Fruit fly (Drosophila melanogaster) whole organism, embryonic: ENCODE data around the gene wrm2.

Experiments
- Atf-2 ChIP-seq: fragments of 200-800 bp; sonication (Bioruptor generic); optimal IDR thresholded peaks from 2 replicates; lab custom pipeline; 2016; ENCODE audit warnings: missing biosample characterization, missing genetic modification characterization
- CG10565 ChIP-seq: fragments of 200-800 bp; sonication (Bioruptor generic); optimal IDR thresholded peaks from 3 replicates; lab custom pipeline; 2016; ENCODE audit warnings: missing biosample characterization, mild to moderate bottlenecking, missing genetic modification characterization
- CG10959 ChIP-seq: fragments of 200-800 bp; sonication (Bioruptor generic); IDR thresholded peaks from 2 replicates; pipeline ENCODE4 v1.3.6; 2022; ENCODE audit warnings: missing biosample characterization, missing genetic modification characterization
- CG11085 ChIP-seq: fragments of 200-800 bp; sonication (Bioruptor generic); IDR thresholded peaks from 2 replicates; pipeline ENCODE4 v1.3.6; 2022; ENCODE audit warnings: missing biosample characterization, missing genetic modification characterization
- CG12071 ChIP-seq: fragments of 200-800 bp; sonication (Bioruptor generic); optimal IDR thresholded peaks from 3 replicates; lab custom pipeline; 2018; ENCODE audit warnings: missing biosample characterization, mild to moderate bottlenecking, missing genetic modification characterization
- CG12104 ChIP-seq: fragments of 200-800 bp; sonication (Bioruptor generic); optimal IDR thresholded peaks from 3 replicates; lab custom pipeline; 2016; ENCODE audit warnings: missing biosample characterization, missing genetic modification characterization
- CG13624 ChIP-seq: fragments of 200-800 bp; sonication (Bioruptor generic); optimal IDR thresholded peaks from 2 replicates; lab custom pipeline; 2016; ENCODE audit warnings: missing biosample characterization, missing genetic modification characterization
- CG15011 ChIP-seq: fragments of 200-800 bp; sonication (Bioruptor generic); optimal IDR thresholded peaks from 3 replicates; lab custom pipeline; 2018; ENCODE audit warnings: missing biosample characterization, mild to moderate bottlenecking, missing genetic modification characterization
- CG1602 ChIP-seq: fragments of 200-800 bp; sonication (Bioruptor generic); optimal IDR thresholded peaks from 3 replicates; lab custom pipeline; 2016; ENCODE audit warnings: missing biosample characterization, missing genetic modification characterization
- CG17359 ChIP-seq: fragments of 200-800 bp; sonication (Bioruptor generic); optimal IDR thresholded peaks from 3 replicates; lab custom pipeline; 2018; ENCODE audit warnings: missing biosample characterization, mild to moderate bottlenecking, missing genetic modification characterization, moderate library complexity
- CG17361 ChIP-seq: fragments of 200-800 bp; sonication (Bioruptor generic); IDR thresholded peaks from 3 replicates; pipeline ENCODE4 v1.3.6; 2022; ENCODE audit warnings: missing biosample characterization, missing genetic modification characterization
- CG2199 ChIP-seq: fragments of 200-800 bp; sonication (Bioruptor generic); IDR thresholded peaks from 3 replicates; pipeline ENCODE4 v1.3.6; 2022; ENCODE audit warnings: missing biosample characterization, missing genetic modification characterization
- CG32532 ChIP-seq: fragments of 200-800 bp; sonication (Bioruptor generic); IDR thresholded peaks from 2 replicates; pipeline ENCODE4 v1.3.6; 2022; ENCODE audit warnings: missing biosample characterization, missing genetic modification characterization
- CG32772 ChIP-seq: fragments of 200-800 bp; sonication (Bioruptor generic); IDR thresholded peaks from 2 replicates; pipeline ENCODE4 v1.3.6; 2022; ENCODE audit warnings: missing biosample characterization, missing genetic modification characterization
- CG4328 ChIP-seq: fragments of 200-800 bp; sonication (Bioruptor generic); optimal IDR thresholded peaks from 3 replicates; lab custom pipeline; 2017; ENCODE audit warnings: missing biosample characterization, missing genetic modification reagents, missing genetic modification characterization
- CG4404 ChIP-seq: fragments of 200-800 bp; sonication (Bioruptor generic); IDR thresholded peaks from 2 replicates; pipeline ENCODE4 v1.3.6; 2022; ENCODE audit warnings: missing biosample characterization, missing genetic modification characterization
- CG7372 ChIP-seq: fragments of 200-800 bp; sonication (Bioruptor generic); IDR thresholded peaks from 2 replicates; pipeline ENCODE4 v1.3.6; 2022; ENCODE audit warnings: missing biosample characterization, missing genetic modification characterization
- CG8290 ChIP-seq, 3 experiments: fragments of 200-800 bp; sonication (Bioruptor generic); optimal IDR thresholded peaks; 2 replicates each; lab custom pipeline; 2016 to 2019; ENCODE audit warnings: missing biosample characterization in 3 of 3, missing genetic modification characterization in 3 of 3, mild to moderate bottlenecking in 2 of 3, moderate library complexity in 1 of 3
- CG8388 ChIP-seq: fragments of 200-800 bp; sonication (Bioruptor generic); optimal IDR thresholded peaks from 2 replicates; lab custom pipeline; 2019; ENCODE audit warnings: missing biosample characterization, mild to moderate bottlenecking, missing genetic modification characterization, moderate library complexity
- CG9437 ChIP-seq: fragments of 200-800 bp; sonication (Bioruptor generic); optimal IDR thresholded peaks from 2 replicates; lab custom pipeline; 2018; ENCODE audit warnings: missing biosample characterization, mild to moderate bottlenecking, missing genetic modification characterization
- CG9876 ChIP-seq: fragments of 200-800 bp; sonication (Bioruptor generic); optimal IDR thresholded peaks from 2 replicates; lab custom pipeline; 2016; ENCODE audit warnings: missing biosample characterization, missing genetic modification characterization
- E2f1 ChIP-seq: fragments of 200-800 bp; sonication (Bioruptor generic); IDR thresholded peaks from 2 replicates; pipeline ENCODE4 v1.3.6; 2022; ENCODE audit warnings: missing biosample characterization, missing genetic modification characterization
- E2f2 ChIP-seq: fragments of 200-800 bp; sonication (Bioruptor generic); IDR thresholded peaks from 2 replicates; pipeline ENCODE4 v1.3.6; 2022; ENCODE audit warnings: missing biosample characterization, missing genetic modification characterization
- NFAT ChIP-seq: fragments of 200-800 bp; sonication (Bioruptor generic); IDR thresholded peaks from 2 replicates; pipeline ENCODE4 v1.3.6; 2022; ENCODE audit warnings: missing biosample characterization, missing genetic modification characterization
- Rfx ChIP-seq: fragments of 200-800 bp; sonication (Bioruptor generic); IDR thresholded peaks from 2 replicates; pipeline ENCODE4 v1.3.6; 2022; ENCODE audit warnings: missing biosample characterization, missing genetic modification characterization
- Sox102F ChIP-seq: fragments of 200-800 bp; sonication (Bioruptor generic); optimal IDR thresholded peaks from 2 replicates; lab custom pipeline; 2018; ENCODE audit warnings: missing biosample characterization, mild to moderate bottlenecking, missing genetic modification characterization, moderate library complexity
- Taf1 ChIP-seq: fragments of 200-800 bp; sonication (Bioruptor generic); IDR thresholded peaks from 2 replicates; pipeline ENCODE4 v1.3.6; 2022; ENCODE audit warnings: missing biosample characterization, missing genetic modification characterization
- abd-A ChIP-seq: fragments of 200-800 bp; sonication (Bioruptor generic); optimal IDR thresholded peaks from 3 replicates; lab custom pipeline; 2019; ENCODE audit warnings: missing biosample characterization, mild to moderate bottlenecking, missing genetic modification characterization, moderate library complexity
- bcd ChIP-seq: fragments of 200-800 bp; sonication (Bioruptor generic); optimal IDR thresholded peaks from 2 replicates; lab custom pipeline; 2017; ENCODE audit warnings: missing biosample characterization, mild to moderate bottlenecking, missing genetic modification characterization
- bsh ChIP-seq, 2 experiments: fragments of 200-800 bp; sonication (Bioruptor generic); optimal IDR thresholded peaks; 2 replicates each; lab custom pipeline; 2017 to 2018; ENCODE audit warnings: mild to moderate bottlenecking in 2 of 2, missing biosample characterization in 2 of 2, missing genetic modification characterization in 2 of 2, moderate library complexity in 1 of 2
- fd102C ChIP-seq: fragments of 200-800 bp; sonication (Bioruptor generic); optimal IDR thresholded peaks from 2 replicates; lab custom pipeline; 2018; ENCODE audit warnings: missing biosample characterization, mild to moderate bottlenecking, missing genetic modification characterization, moderate library complexity
- fd96Cb ChIP-seq: fragments of 200-800 bp; sonication (Bioruptor generic); optimal IDR thresholded peaks from 2 replicates; lab custom pipeline; 2018; ENCODE audit warnings: missing biosample characterization, mild to moderate bottlenecking, missing genetic modification characterization, moderate library complexity
- fu2 ChIP-seq: fragments of 200-800 bp; sonication (Bioruptor generic); optimal IDR thresholded peaks from 2 replicates; lab custom pipeline; 2016; ENCODE audit warnings: missing biosample characterization, missing genetic modification characterization
- gce ChIP-seq: fragments of 200-800 bp; sonication (Bioruptor generic); IDR thresholded peaks from 3 replicates; pipeline ENCODE4 v1.3.6; 2022; ENCODE audit warnings: missing biosample characterization, missing genetic modification characterization
- gcm ChIP-seq: fragments of 200-800 bp; sonication (Bioruptor generic); optimal IDR thresholded peaks from 2 replicates; lab custom pipeline; 2019; ENCODE audit warnings: missing biosample characterization, mild to moderate bottlenecking, missing genetic modification characterization, moderate library complexity
- gt ChIP-seq: fragments of 200-800 bp; sonication (Bioruptor generic); IDR thresholded peaks from 2 replicates; pipeline ENCODE4 v1.3.6; 2022; ENCODE audit warnings: missing biosample characterization, missing genetic modification characterization
- nau ChIP-seq: fragments of 200-800 bp; sonication (Bioruptor generic); optimal IDR thresholded peaks from 3 replicates; lab custom pipeline; 2017; ENCODE audit warnings: missing biosample characterization, mild to moderate bottlenecking, missing genetic modification characterization, missing genetic modification reagents
- nerfin-1 ChIP-seq: fragments of 200-800 bp; sonication (Bioruptor generic); optimal IDR thresholded peaks from 3 replicates; lab custom pipeline; 2019; ENCODE audit warnings: missing biosample characterization, mild to moderate bottlenecking, missing genetic modification characterization, moderate library complexity
- psq ChIP-seq: fragments of 200-800 bp; sonication (Bioruptor generic); optimal IDR thresholded peaks from 2 replicates; lab custom pipeline; 2017; ENCODE audit warnings: missing biosample characterization, missing genetic modification characterization
- repo ChIP-seq: fragments of 200-800 bp; sonication (Bioruptor generic); optimal IDR thresholded peaks from 2 replicates; lab custom pipeline; 2016; ENCODE audit warnings: missing biosample characterization, missing genetic modification characterization
- slou ChIP-seq: fragments of 200-800 bp; sonication (Bioruptor generic); optimal IDR thresholded peaks from 3 replicates; lab custom pipeline; 2016; ENCODE audit warnings: missing biosample characterization, missing genetic modification characterization
- sqz ChIP-seq: fragments of 200-800 bp; sonication (Bioruptor generic); optimal IDR thresholded peaks from 3 replicates; lab custom pipeline; 2018; ENCODE audit warnings: missing biosample characterization, mild to moderate bottlenecking, missing genetic modification characterization
- sug ChIP-seq: fragments of 200-800 bp; optimal IDR thresholded peaks from 2 replicates; lab custom pipeline; 2019; ENCODE audit warnings: missing biosample characterization, mild to moderate bottlenecking, missing genetic modification characterization, moderate library complexity
- tin ChIP-seq: fragments of 200-800 bp; sonication (Bioruptor generic); optimal IDR thresholded peaks from 3 replicates; lab custom pipeline; 2016; ENCODE audit warnings: missing biosample characterization, missing genetic modification characterization
- ttk ChIP-seq: fragments of 200-800 bp; sonication (Bioruptor generic); IDR thresholded peaks from 2 replicates; pipeline ENCODE4 v2.1.2; 2022; ENCODE audit warnings: missing biosample characterization, missing genetic modification characterization
- wor ChIP-seq: fragments of 200-800 bp; sonication (Bioruptor generic); IDR thresholded peaks from 2 replicates; pipeline ENCODE4 v1.3.6; 2022; ENCODE audit warnings: missing biosample characterization, missing genetic modification characterization
- zen ChIP-seq: fragments of 200-800 bp; sonication (Bioruptor generic); optimal IDR thresholded peaks from 3 replicates; lab custom pipeline; 2018; ENCODE audit warnings: missing biosample characterization, mild to moderate bottlenecking, missing genetic modification characterization, moderate library complexity
- zen2 ChIP-seq: fragments of 200-800 bp; sonication (Bioruptor generic); IDR thresholded peaks from 3 replicates; pipeline ENCODE4 v1.3.6; 2022; ENCODE audit warnings: missing biosample characterization, missing genetic modification characterization; ENCODE audit not compliant: partially characterized antibody
- zfh1 ChIP-seq: fragments of 200-800 bp; sonication (Bioruptor generic); IDR thresholded peaks from 3 replicates; pipeline ENCODE4 v1.3.6; 2022; ENCODE audit warnings: missing biosample characterization, missing genetic modification characterization

wrm2 gene

dm6 chr3L:7356386-7357117 lies 21.5 kb upstream of the wrm2 start, which contains the start of gene CTCF (continued):
- TF ChIP-seq CG7372 (GFP tag; lab: Robert Waterston, UW) (no peak), NFAT (GFP tag; lab: Robert Waterston, UW) (peak; percentile 66), Sox102F (GFP tag; lab: Kevin White, UChicago) (peak; percentile 57), Taf1 (no peak), bcd (GFP tag; lab: Kevin White, UChicago) (no peak), CG4328 (GFP tag; lab: Kevin White, UChicago) (no peak), CG10565 (GFP tag; lab: Kevin White, UChicago) (no peak), CG32772 (GFP tag; lab: Robert Waterston, UW) (peak; percentile 64), gce (GFP tag; lab: Robert Waterston, UW) (peak; percentile 62; the same call in 1 of the 3 replicates), repo (GFP tag; lab: Kevin White, UChicago) (peak; percentile 21), CG1602 (GFP tag; lab: Kevin White, UChicago) (peak; percentile 3), abd-A (no peak), E2f2 (GFP tag; lab: Robert Waterston, UW) (no peak; the same call in none of the 2 replicates), CG17361 (peak; percentile 74), CG17359 (tag; lab: Kevin White, UChicago) (peak; percentile 34), sqz (GFP tag; lab: Kevin White, UChicago) (no peak), slou (GFP tag; lab: Kevin White, UChicago) (no peak), E2f1 (GFP tag; lab: Robert Waterston, UW) (0 out of 2 replicates have a peak, but pooled peaks have one; percentile 7), gt (peak; percentile 22; the same call in 1 of the 2 replicates), fd96Cb (peak; percentile 25), psq (GFP tag; lab: Kevin White, UChicago) (no peak), nau (GFP tag; lab: Kevin White, UChicago) (no peak), bsh (GFP tag; optimal IDR thresholded peaks at IDR 0.05; lab: Kevin White, UChicago) (peak in 1 of 2 experiments; percentile 34), CG13624 (GFP tag; lab: Kevin White, UChicago) (peak; percentile 45), zen (tag; lab: Kevin White, UChicago) (peak; percentile 18), ttk (no peak), CG9876 (GFP tag; lab: Kevin White, UChicago) (peak; percentile 36), CG9437 (GFP tag; lab: Kevin White, UChicago) (peak; percentile 49), fd102C (GFP tag; lab: Kevin White, UChicago) (no peak), CG8388 (no peak), zfh1 (0 out of 3 replicates have a peak, but pooled peaks have one; percentile 32), CG32532 (GFP tag; lab: Robert Waterston, UW) (peak; percentile 54; the same call in 1 of the 2 replicates), CG15011 (no peak), Atf-2 (no peak), fu2 (no peak), CG4404 (GFP tag; lab: Robert Waterston, UW) (no peak), tin (peak; percentile 15), Rfx (GFP tag; lab: Robert Waterston, UW) (peak; percentile 63; the same call in 1 of the 2 replicates), CG12071 (GFP tag; lab: Kevin White, UChicago) (no peak), CG12104 (no peak), gcm (GFP tag; lab: Kevin White, UChicago) (peak; percentile 35), CG11085 (GFP tag; lab: Robert Waterston, UW) (no peak), CG2199 (GFP tag; lab: Robert Waterston, UW) (no peak), sug (tag; lab: Kevin White, UChicago) (peak; percentile 47), CG8290 (GFP tag; optimal IDR thresholded peaks at IDR 0.05; lab: Kevin White, UChicago) (peak; percentile 59), CG8290 (tag; optimal IDR thresholded peaks at IDR 0.05; lab: Kevin White, UChicago) (peak in 1 of 2 experiments; percentile 55), zen2 (GFP tag; lab: Robert Waterston, UW) (peak; percentile 37; the same call in 1 of the 3 replicates), wor (no peak; the same call in 1 of the 2 replicates), CG10959 (GFP tag; lab: Robert Waterston, UW) (no peak), nerfin-1 (tag; lab: Kevin White, UChicago) (peak; percentile 100)
